Worm (Caenorhabditis elegans): ENCODE data around the gene srlf-13.

Gene srlf-13

DNA sequence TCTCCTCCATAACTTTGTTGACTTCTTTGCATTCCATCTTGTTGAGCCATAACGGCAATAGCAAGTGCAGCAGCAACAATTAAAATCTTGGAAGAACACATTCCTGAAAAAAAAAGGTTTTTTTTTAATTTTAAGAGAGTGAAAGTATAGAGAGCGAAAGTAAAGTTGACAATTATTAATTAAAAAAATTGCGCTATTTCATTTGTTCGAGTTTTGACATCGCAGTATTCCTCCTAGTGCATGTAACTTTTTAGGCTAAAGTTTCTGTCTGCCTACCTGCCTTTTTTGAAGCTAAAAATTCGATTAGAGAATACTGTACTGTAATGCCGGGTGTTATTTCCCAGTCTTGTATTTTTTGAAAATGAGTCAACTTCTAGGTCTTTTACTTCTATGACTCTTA, 4.4 kb downstream of the srlf-13 start, which contains the start of gene srlf-12:
Gene srlf-12 (minus strand): TSS at position 101 of the 400 bp plus-strand sequence.
- TF ChIP-seq ceh-16 (tag; optimal IDR thresholded peaks at IDR 0.05) = no peak
- no peak for TF ChIP-seq nhr-237 (tag; optimal IDR thresholded peaks at IDR 0.05)
- TF ChIP-seq fos-1 (tag; optimal IDR thresholded peaks at IDR 0.05) = no peak
- no peak for TF ChIP-seq aly-2 (tag; optimal IDR thresholded peaks at IDR 0.05)
- no peak for TF ChIP-seq lin-39 (tag; optimal IDR thresholded peaks at IDR 0.05)
- no peak for TF ChIP-seq nhr-11 (tag; optimal IDR thresholded peaks at IDR 0.05)
- no peak for TF ChIP-seq sem-4 (tag; optimal IDR thresholded peaks at IDR 0.05)

DNA sequence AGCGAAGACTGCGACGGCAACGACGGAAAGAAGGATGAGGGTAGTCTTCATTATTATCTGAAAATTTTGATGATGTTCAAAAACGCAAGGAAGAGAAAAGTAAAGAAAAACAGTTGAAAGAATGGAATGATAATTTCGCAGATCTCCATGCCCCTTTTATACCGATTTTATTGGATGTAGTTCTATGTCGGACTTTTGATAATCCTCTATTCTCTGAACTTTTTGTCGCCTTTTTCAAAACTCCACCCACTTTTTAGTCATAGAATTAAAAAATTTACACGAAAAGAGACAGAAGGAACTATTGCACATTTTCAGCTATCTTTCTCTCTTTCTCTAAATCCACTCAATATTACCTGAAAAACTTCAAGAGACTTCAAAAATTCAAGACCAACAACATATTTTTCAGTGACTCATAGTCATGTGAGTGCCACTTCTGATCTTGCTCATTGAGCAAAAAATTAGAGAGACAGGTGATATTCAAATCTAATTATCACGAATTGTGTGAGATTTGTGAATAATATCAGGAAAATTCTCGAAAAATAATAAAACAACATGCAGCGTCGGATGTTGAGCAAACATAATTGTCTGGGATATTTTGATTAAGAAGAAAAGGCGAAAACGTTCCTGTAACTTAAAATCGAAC, 6.5 kb downstream of the srlf-13 start, which contains the start of gene F13E9.15:
Gene F13E9.15 (minus strand): TSS at position 51 of the 643 bp plus-strand sequence.
- TF ChIP-seq unc-62 (GFP tag; optimal IDR thresholded peaks at IDR 0.05) = no peak

DNA sequence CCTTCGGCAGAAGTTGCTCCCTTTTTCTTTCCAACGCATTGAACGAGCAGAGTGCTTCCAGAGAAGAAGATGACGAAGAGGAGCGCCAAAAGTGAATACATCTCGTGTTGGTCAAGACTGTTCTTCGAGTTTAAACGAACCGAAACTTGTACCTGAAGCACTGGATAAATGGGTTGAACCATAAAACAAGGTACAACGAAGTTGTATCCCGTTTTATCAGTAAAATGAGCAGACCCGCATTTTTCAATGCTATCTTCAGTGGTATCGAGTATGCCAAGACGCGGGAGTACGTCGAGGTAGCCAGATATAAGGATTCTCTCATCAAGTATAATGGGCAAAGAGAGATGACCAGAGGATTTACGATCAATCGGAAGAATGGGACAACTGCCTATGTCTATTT, 9.1 kb downstream of the srlf-13 start, which contains the start of gene F13E9.16:
Gene F13E9.16 (minus strand): TSS at position 101 of the 400 bp plus-strand sequence.
- TF ChIP-seq ztf-4 (tag; optimal IDR thresholded peaks at IDR 0.05) (no peak), unc-39 (tag; optimal IDR thresholded peaks at IDR 0.05) (no peak), fos-1 (tag; optimal IDR thresholded peaks at IDR 0.05) (no peak), nhr-23 (tag; optimal IDR thresholded peaks at IDR 0.05) (no peak), mbf-1 (tag; optimal IDR thresholded peaks at IDR 0.05) (no peak), mab-5 (tag; optimal IDR thresholded peaks at IDR 0.05) (no peak), Y55F3AM.14 (GFP tag; optimal IDR thresholded peaks at IDR 0.05) (no peak), zag-1 (tag; optimal IDR thresholded peaks at IDR 0.05) (no peak), ama-1 (optimal IDR thresholded peaks at IDR 0.05) (no peak), nhr-129 (tag; optimal IDR thresholded peaks at IDR 0.05) (no peak), crh-2 (tag; optimal IDR thresholded peaks at IDR 0.05) (no peak), gmeb-1 (tag; optimal IDR thresholded peaks at IDR 0.05) (no peak), R02D3.7 (tag; optimal IDR thresholded peaks at IDR 0.05) (no peak), sma-3 (GFP tag; optimal IDR thresholded peaks at IDR 0.05) (no peak)

DNA sequence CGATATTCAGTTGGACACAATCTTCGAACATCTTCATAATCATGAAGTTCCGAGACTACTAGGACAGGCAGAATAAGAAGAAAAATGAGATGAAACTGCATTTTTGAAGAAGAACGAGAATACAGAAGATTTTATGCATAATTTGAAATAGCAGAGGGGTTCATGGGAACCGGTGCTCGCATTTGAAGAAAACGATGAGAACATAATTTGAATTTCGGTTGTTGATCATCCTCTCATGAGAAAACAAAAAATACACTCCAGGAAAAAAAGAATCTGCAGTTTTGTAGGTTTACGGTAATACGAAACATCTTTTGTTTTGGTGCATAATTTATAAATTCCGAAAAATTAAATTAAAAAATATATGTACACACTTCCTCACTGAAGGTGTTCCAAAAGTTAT, 10.5 kb downstream of the srlf-13 start, which contains the start of gene srlf-11:
Gene srlf-11 (minus strand): TSS at position 101 of the 400 bp plus-strand sequence.
- TF ChIP-seq nhr-12 (tag; optimal IDR thresholded peaks at IDR 0.05) (no peak), snpc-4 (tag; optimal IDR thresholded peaks at IDR 0.05) (no peak), fos-1 (tag; optimal IDR thresholded peaks at IDR 0.05) (no peak), aly-2 (tag; optimal IDR thresholded peaks at IDR 0.05) (no peak), peb-1 (tag; optimal IDR thresholded peaks at IDR 0.05) (no peak), F13H6.1 (tag; optimal IDR thresholded peaks at IDR 0.05) (no peak), unc-39 (tag; optimal IDR thresholded peaks at IDR 0.05) (no peak), alr-1 (tag; optimal IDR thresholded peaks at IDR 0.05) (no peak), blmp-1 (tag; optimal IDR thresholded peaks at IDR 0.05; ENCODE audit: insufficient read depth) (no peak), nhr-6 (tag; optimal IDR thresholded peaks at IDR 0.05) (no peak), nhr-23 (tag; optimal IDR thresholded peaks at IDR 0.05) (no peak), nhr-129 (tag; optimal IDR thresholded peaks at IDR 0.05) (no peak), lin-11 (tag; optimal IDR thresholded peaks at IDR 0.05) (no peak)

DNA sequence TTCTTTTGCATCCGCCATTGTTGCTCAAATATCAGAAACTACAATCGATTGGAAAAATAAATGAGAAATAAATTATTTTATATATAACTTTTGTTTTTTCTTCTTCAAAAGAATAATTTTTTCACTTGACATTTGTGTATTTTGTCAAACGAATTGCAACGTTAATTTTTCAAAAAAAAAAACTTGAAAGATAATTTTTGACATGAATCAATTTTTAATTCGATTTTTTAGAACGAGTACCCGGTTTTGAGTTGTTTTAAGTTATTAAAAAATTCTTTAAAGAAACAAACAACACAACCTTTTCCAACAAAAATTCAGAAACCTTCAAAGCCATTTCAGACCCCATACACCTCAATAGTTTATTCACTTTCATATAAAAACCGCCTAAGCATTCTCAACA, 12.1 kb downstream of the srlf-13 start, which contains the start of gene F13E9.5:
Gene F13E9.5 (minus strand): TSS at position 101 of the 400 bp plus-strand sequence.
- TF ChIP-seq nhr-6 (tag; optimal IDR thresholded peaks at IDR 0.05) (no peak), lsy-2 (tag; optimal IDR thresholded peaks at IDR 0.05) (no peak), zag-1 (tag; optimal IDR thresholded peaks at IDR 0.05) (no peak), ZK546.5 (tag; optimal IDR thresholded peaks at IDR 0.05) (no peak), fos-1 (tag; optimal IDR thresholded peaks at IDR 0.05) (no peak), egl-27 (tag; optimal IDR thresholded peaks at IDR 0.05) (no peak), nhr-25 (tag; optimal IDR thresholded peaks at IDR 0.05) (no peak), lin-13 (GFP tag; optimal IDR thresholded peaks at IDR 0.05) (no peak), sma-3 (GFP tag; optimal IDR thresholded peaks at IDR 0.05) (no peak), alr-1 (tag; optimal IDR thresholded peaks at IDR 0.05) (no peak), aly-2 (tag; optimal IDR thresholded peaks at IDR 0.05) (no peak), nhr-77 (tag; optimal IDR thresholded peaks at IDR 0.05) (no peak), dmd-4 (tag; optimal IDR thresholded peaks at IDR 0.05) (no peak), R02D3.7 (tag; optimal IDR thresholded peaks at IDR 0.05) (no peak), sem-4 (tag; optimal IDR thresholded peaks at IDR 0.05) (no peak)
